Fruit fly (Drosophila melanogaster): ENCODE results near the gene lin-52.
A peak's percentile ranks its signal among the peaks of the same experiment; 100 is the strongest.

The lin-52 gene

dm6 chrX:5745840-5746815, 8.6 kb downstream of the lin-52 start (continued):
- TF ChIP-seq ss (GFP tag; optimal IDR thresholded peaks at IDR 0.05) (peak; percentile 45 to 72), cyc (GFP tag; optimal IDR thresholded peaks at IDR 0.05) (peak; percentile 58), Eip75B (GFP tag; optimal IDR thresholded peaks at IDR 0.05) (peak; percentile 61), CG16779 (tag; optimal IDR thresholded peaks at IDR 0.05) (peak; percentile 43), OdsH (GFP tag; optimal IDR thresholded peaks at IDR 0.05) (peak; percentile 73), CG34406 (GFP tag; optimal IDR thresholded peaks at IDR 0.05) (peak; percentile 77), Blimp-1 (GFP tag; optimal IDR thresholded peaks at IDR 0.05) (peak; percentile 48), CG3919 (GFP tag; optimal IDR thresholded peaks at IDR 0.05) (peak; percentile 67), dac (GFP tag; optimal IDR thresholded peaks at IDR 0.05) (peak; percentile 56), CG4318 (GFP tag; optimal IDR thresholded peaks at IDR 0.05) (peak; percentile 58), CG8319 (GFP tag; optimal IDR thresholded peaks at IDR 0.05) (peak; percentile 33), CG3032 (tag; optimal IDR thresholded peaks at IDR 0.05) (peak; percentile 66), Hr38 (GFP tag; optimal IDR thresholded peaks at IDR 0.05) (no peak), CG10631 (GFP tag; optimal IDR thresholded peaks at IDR 0.05) (peak; percentile 75), dsx (GFP tag; optimal IDR thresholded peaks at IDR 0.05; ENCODE audit: poor library complexity, severe bottlenecking) (peak; percentile 48), Gug (GFP tag; IDR thresholded peaks at IDR 0.05) (peak; percentile 66), Eip78C (GFP tag) (peak; percentile 88), Hr39 (GFP tag; optimal IDR thresholded peaks at IDR 0.05) (peak; percentile 65), lz (GFP tag; optimal IDR thresholded peaks at IDR 0.05) (peak; percentile 76), Ets21C (GFP tag; optimal IDR thresholded peaks at IDR 0.05) (peak; percentile 75), eg (GFP tag; IDR thresholded peaks at IDR 0.05) (peak; percentile 88), CG6163 (GFP tag; IDR thresholded peaks at IDR 0.05) (peak; percentile 90), spab (GFP tag; optimal IDR thresholded peaks at IDR 0.05) (peak; percentile 57), CG1621 (tag; optimal IDR thresholded peaks at IDR 0.05) (peak; percentile 73), CG11762 (GFP tag; optimal IDR thresholded peaks at IDR 0.05; ENCODE audit: insufficient read depth) (peak; percentile 38), CG9139 (GFP tag; optimal IDR thresholded peaks at IDR 0.05) (peak; percentile 37), vri (GFP tag; optimal IDR thresholded peaks at IDR 0.05) (peak; percentile 67), achi (GFP tag; optimal IDR thresholded peaks at IDR 0.05) (peak; percentile 70)

DNA sequence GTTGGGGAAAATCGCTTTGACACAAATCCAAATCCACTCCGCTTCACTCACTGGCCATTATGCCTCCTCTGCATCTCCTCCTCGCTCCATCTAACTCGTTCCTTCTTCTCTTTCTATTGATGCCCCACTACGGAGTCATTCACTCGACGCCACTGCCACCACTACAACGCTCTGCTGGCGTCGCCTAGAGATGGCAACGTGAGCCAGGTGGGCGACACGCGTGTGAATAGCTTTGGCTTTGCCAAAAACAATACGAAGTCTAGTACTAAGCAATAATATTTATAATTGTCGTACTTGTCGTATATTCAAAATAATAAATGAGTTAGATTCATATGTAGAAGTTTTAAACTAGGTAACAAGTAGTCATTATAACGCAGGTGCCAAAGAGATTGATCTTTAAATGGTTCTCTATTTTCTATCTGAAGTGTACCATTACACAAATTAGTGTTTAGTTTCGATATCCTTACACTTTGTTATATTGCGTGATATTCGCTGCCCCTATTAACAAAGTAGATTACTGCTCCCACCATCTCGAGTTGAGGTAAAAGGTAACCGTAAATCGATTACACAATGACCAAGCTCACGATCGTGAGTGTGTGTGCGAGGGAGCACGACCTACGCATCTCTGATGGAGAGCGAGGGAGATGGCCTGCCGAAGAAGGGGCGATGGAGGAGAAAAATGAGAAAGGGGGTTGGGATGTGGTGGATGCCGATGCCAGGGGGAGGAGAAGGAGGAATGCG, 9.6 kb downstream of the lin-52 start:
- TF ChIP-seq net (GFP tag; optimal IDR thresholded peaks at IDR 0.05) (peak; percentile 27), Eip93F (GFP tag; optimal IDR thresholded peaks at IDR 0.05) (no peak), eg (GFP tag; IDR thresholded peaks at IDR 0.05) (peak; percentile 30; the same call in 1 of the 3 replicates), CG4318 (GFP tag; optimal IDR thresholded peaks at IDR 0.05) (peak; percentile 38), CG16779 (tag; optimal IDR thresholded peaks at IDR 0.05) (no peak), Sox102F (GFP tag; optimal IDR thresholded peaks at IDR 0.05) (no peak), CG10669 (GFP tag; optimal IDR thresholded peaks at IDR 0.05) (no peak), Eip78C (GFP tag) (peak; percentile 80), CG10631 (GFP tag; optimal IDR thresholded peaks at IDR 0.05) (peak; percentile 22), CG7368 (GFP tag; optimal IDR thresholded peaks at IDR 0.05) (no peak), CG31627 (GFP tag; optimal IDR thresholded peaks at IDR 0.05) (peak; percentile 7), CG8319 (GFP tag; optimal IDR thresholded peaks at IDR 0.05) (no peak), CG8632 (GFP tag; optimal IDR thresholded peaks at IDR 0.05) (no peak), CG11902 (GFP tag; optimal IDR thresholded peaks at IDR 0.05) (no peak), CG3032 (tag; optimal IDR thresholded peaks at IDR 0.05) (no peak), pdm3 (GFP tag; optimal IDR thresholded peaks at IDR 0.05) (peak; percentile 37), Hr39 (GFP tag; optimal IDR thresholded peaks at IDR 0.05) (peak; percentile 18), Ets21C (GFP tag; optimal IDR thresholded peaks at IDR 0.05) (no peak), Hr38 (GFP tag; optimal IDR thresholded peaks at IDR 0.05) (no peak), cyc (GFP tag; optimal IDR thresholded peaks at IDR 0.05) (peak; percentile 32), Gug (GFP tag; IDR thresholded peaks at IDR 0.05) (0 out of 2 replicates have a peak, but pooled peaks have one; percentile 28), CG11762 (GFP tag; optimal IDR thresholded peaks at IDR 0.05; ENCODE audit: insufficient read depth) (no peak), Sox15 (GFP tag; optimal IDR thresholded peaks at IDR 0.05) (no peak), Hr4 (GFP tag; optimal IDR thresholded peaks at IDR 0.05) (peak; percentile 38), vri (GFP tag; optimal IDR thresholded peaks at IDR 0.05) (no peak), esn (GFP tag; optimal IDR thresholded peaks at IDR 0.05) (peak; percentile 43), CG6792 (GFP tag; optimal IDR thresholded peaks at IDR 0.05) (no peak), CG9139 (GFP tag; optimal IDR thresholded peaks at IDR 0.05) (no peak), Eip75B (GFP tag; optimal IDR thresholded peaks at IDR 0.05) (peak; percentile 21), Met (GFP tag; optimal IDR thresholded peaks at IDR 0.05) (peak; percentile 43), CG32006 (GFP tag; optimal IDR thresholded peaks at IDR 0.05) (peak; percentile 52), achi (GFP tag; optimal IDR thresholded peaks at IDR 0.05) (no peak)
